Fruit fly (Drosophila melanogaster) ovary, adult (tissue): ENCODE data around the gene CG10970.
A peak's percentile ranks its signal among the peaks of the same experiment; 100 is the strongest.
"Not testable (repeated sequence)": the region's sequence is repeated elsewhere in the genome, so short reads cannot be mapped to it uniquely, and the experiment has no call there.

ENCODE experiments used
- CG17801 ChIP-seq: fragments of 200-800 bp; optimal IDR thresholded peaks from 2 replicates; lab custom pipeline; 2019; ENCODE audit warnings: missing biosample characterization, mild to moderate bottlenecking, missing genetic modification characterization, moderate library complexity; ENCODE audit not compliant: partially characterized antibody

CG10970 gene

dm6 chrX:9090057-9090358 lies 18.8 kb upstream of the CG10970 start:
- no peak for TF ChIP-seq CG17801 (GFP tag; lab: Kevin White, UChicago)

DNA sequence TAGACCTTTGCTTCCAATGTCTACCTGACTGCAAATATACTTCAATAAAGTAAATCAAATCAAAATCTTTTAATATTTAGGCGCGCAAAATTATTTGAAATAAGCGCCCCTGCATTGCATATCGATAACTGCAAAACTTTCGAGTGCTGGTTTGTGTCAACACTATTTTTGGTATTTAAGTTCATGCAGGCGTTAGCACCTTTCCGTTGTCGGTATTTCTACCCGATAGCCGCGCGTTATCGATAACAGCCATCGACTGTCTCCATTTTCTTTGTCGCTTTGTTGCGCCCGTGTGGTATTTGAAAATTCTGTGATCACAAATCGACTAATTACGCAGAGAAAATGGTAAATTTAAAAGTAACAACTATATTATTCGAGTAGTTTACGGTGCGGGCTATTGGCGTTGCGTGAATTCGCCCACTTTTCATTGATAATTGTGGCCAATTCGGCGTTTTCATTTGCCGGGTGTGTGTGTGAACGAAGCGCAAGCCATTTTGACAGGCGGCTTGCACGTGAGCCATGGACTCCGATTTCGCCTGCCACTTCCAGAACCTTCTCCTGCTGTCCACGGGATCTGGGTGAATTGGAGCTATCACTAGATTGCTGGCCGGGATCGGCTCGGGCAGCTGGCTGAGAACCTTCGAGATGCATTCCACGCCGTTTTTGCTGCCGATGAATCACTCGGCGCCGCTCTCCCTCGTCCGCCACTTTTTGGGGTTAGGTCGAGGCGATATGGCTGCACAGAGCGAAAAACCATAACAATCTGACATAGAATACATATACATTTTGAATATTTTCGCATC lies 18.2 kb upstream of the CG10970 start, which contains the start of gene CCT2:
TSS of gene CCT2 (plus strand) at position 260 of the 803 bp plus-strand sequence.
- peak; percentile 69 for TF ChIP-seq CG17801 (GFP tag; lab: Kevin White, UChicago)

DNA sequence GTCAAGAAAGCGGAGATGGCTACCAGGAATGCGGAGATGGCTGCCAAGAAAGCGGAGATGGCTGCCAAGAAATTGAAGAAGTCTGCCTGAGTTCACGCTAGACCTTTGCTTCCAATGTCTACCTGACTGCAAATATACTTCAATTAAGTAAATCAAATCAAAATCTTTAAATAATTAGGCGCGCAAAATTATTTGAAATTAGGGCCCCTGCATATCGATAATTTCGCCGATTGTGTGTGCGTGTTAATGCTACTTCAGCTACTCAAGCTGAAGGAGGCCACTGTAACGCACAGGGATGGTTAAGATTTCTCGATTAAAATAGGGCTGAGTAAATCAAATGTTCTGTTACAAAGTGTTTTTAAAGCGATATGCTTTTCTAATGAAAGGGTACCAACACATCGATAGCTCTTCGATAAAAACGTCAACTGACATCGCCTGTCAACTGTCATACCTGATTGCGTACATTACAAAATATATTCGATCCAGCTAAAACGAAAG lies 16.8 kb upstream of the CG10970 start, which contains the start of gene CG6999:
TSS of gene CG6999 (plus strand) at position 448 of the 498 bp plus-strand sequence.
- TF ChIP-seq CG17801 (GFP tag; lab: Kevin White, UChicago), result not testable (repeated sequence)

DNA sequence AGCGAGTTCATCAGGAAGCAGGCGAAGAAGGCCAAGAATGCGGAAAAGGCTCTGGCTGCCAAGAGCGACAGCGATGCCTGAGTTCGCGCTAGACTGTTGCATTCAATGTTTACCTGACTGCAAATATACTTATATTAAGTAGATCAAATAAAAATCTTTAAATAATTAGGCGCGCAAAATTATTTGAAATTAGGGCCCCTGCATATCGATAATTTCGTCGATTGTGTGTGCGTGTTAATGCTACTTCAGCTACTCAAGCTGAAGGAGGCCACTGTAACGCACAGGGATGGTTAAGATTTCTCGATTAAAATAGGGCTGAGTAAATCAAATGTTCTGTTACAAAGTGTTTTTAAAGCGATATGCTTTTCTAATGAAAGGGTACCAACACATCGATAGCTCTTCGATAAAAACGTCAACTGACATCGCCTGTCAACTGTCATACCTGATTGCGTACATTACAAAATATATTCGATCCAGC lies 15.5 kb upstream of the CG10970 start, which contains the start of gene CG32706:
TSS of gene CG32706 (plus strand) at position 428 of the 478 bp plus-strand sequence.
- TF ChIP-seq CG17801 (GFP tag; lab: Kevin White, UChicago), result not testable (repeated sequence)

DNA sequence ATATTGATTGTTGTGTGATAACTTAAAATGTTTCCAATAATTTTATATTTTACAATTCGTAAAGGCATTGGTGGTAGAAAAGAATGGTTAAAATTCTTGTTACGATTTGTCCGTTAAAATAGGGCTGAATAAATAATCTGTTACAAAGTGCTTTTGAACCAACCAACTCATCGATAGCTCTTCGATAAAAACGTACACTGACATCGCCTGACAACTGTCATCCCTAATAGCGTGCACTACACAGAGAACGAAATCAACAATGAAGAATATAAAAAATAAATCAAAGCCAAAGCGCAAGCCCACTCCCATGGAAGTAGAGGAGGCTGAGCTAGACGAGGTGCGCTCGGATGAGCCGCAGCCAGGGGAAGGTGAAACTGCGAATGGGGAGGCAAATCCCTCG lies 14.5 kb upstream of the CG10970 start, which contains the start of gene CG32708:
TSS of gene CG32708 (plus strand) at position 207 of the 400 bp plus-strand sequence.
- TF ChIP-seq CG17801 (GFP tag; lab: Kevin White, UChicago), result peak; percentile 51

DNA sequence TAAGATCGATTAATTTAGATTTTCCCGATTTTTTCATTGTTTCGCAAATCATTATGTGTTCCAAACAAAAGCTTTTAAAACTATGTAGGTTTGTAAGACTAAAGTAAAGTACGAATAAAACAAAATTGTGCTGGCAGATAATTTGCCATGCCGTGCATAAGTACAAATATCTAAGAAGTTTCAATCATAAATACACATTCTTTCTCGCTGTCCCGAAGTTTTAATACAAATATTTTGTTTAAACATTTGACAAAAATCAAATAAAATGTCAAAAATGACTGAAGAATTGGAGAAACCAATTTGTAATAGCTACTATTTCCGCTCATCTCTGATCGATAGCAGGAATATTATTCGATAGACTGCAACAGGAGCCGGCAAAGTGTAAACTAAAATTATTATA lies 11.4 kb upstream of the CG10970 start, which contains the start of gene APC4:
TSS of gene APC4 (plus strand) at position 332 of the 400 bp plus-strand sequence.
- TF ChIP-seq CG17801 (GFP tag; lab: Kevin White, UChicago), result peak; percentile 0

DNA sequence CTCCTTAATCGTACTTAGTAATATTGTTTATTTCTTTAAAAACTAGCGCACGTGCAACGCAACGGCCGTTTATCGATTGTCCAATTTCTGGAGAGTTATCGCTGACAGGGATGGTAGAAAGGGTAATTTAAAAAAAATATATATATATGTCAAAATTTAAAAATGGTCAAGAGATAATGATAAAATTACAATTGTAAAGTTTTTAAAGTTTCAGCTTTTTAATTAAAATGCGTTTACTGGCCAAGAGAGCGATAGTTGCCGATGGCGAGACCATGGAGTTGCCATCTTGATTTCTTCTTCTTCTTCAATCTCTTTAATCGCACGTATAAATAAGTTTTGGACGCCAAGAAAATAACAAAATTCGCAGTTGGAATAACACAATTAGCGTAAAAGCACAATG lies 9.8 kb upstream of the CG10970 start, which contains the start of the genes CG7246 and HP1b:
TSS of gene CG7246 (minus strand) at position 96 of the 400 bp plus-strand sequence.
TSS of gene HP1b (plus strand) at position 102 of the 400 bp plus-strand sequence.
- peak; percentile 91 for TF ChIP-seq CG17801 (GFP tag; lab: Kevin White, UChicago)

dm6 chrX:9078263-9078662 lies 7.1 kb upstream of the CG10970 start, which contains the start of gene CG44325:
Gene CG44325 (minus strand): TSS chrX:9078499.
- TF ChIP-seq CG17801 (GFP tag; lab: Kevin White, UChicago), result no peak

- TF ChIP-seq CG17801 (GFP tag; lab: Kevin White, UChicago), result no peak
Observed at dm6 chrX:9077558-9077957, 6.3 kb upstream of the CG10970 start.

- no peak for TF ChIP-seq CG17801 (GFP tag; lab: Kevin White, UChicago)
Observed at dm6 chrX:9075641-9076324, 4.6 kb upstream of the CG10970 start.

dm6 chrX:9074040-9074439 lies 2.8 kb upstream of the CG10970 start:
- TF ChIP-seq CG17801 (GFP tag; lab: Kevin White, UChicago), result no peak

dm6 chrX:9068822-9069221 lies 2.4 kb downstream of the CG10970 start:
- no peak for TF ChIP-seq CG17801 (GFP tag; lab: Kevin White, UChicago)

DNA sequence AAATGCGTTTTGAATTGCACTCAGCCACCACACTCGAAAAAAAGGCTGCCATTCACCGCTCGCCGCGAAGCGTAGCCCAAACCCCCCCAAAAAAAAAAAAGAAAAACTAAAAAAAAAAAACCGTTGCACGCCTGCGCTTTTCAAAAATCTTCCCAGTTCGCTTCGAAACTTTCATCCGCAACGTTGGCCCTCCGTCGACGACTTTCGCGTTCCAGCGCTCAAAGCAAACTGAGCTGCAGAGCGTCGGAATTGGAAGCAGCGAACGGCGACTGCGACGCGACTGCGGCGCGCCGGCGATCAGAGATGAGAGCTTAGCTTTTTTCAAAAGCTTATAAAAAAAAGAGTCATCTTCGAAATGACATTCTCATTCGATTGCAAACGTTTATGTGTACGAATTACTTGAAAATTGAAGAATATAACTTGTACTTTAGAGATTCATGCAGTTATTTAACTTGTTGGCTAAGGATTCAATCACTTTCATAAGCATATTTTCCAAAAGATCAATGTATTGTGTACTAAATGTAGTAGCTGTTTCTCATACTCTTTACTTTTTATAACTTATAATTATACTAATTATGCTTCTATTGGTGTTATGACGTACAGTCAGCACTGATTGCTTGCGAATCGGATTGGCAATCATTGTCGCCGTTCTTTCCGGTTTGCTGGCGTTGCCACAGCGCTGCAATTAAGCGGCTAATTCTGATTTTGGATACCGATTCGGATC lies 3.3 kb downstream of the CG10970 start, which contains the start of gene CG15365:
TSS of gene CG15365 (minus strand) at position 230 of the 724 bp plus-strand sequence.
- TF ChIP-seq CG17801 (GFP tag; lab: Kevin White, UChicago), result peak; percentile 26
